Worm (Caenorhabditis elegans) whole organism, L4 larva: ENCODE results near the gene lro-1.

Source experiments
- ama-1 ChIP-seq: fragments of 150-350 bp; optimal IDR thresholded peaks from 2 replicates; lab custom pipeline; 2014; ENCODE audit warnings: inconsistent platforms, mixed read lengths
- egl-27 ChIP-seq: sonication (generic microtip); optimal IDR thresholded peaks from 3 replicates; lab custom pipeline; 2017; ENCODE audit warnings: missing biosample characterization, missing genetic modification reagents, missing genetic modification characterization
- pha-4 ChIP-seq, 2 experiments: fragments of 150-350 bp in 1 of 2; fragments of 200-800 bp in 1 of 2; sonication (Bioruptor generic) in 1 of 2; IDR thresholded peaks in 1 of 2; optimal IDR thresholded peaks in 1 of 2; 2 replicates each; pipeline versions ENCODE4 v1.3.6 to Lab custom; 2014 to 2022; ENCODE audit warnings: missing genetic modification characterization in 2 of 2, missing genetic modification reagents in 2 of 2, missing biosample characterization in 1 of 2, missing compliant biosample characterization in 1 of 2

DNA sequence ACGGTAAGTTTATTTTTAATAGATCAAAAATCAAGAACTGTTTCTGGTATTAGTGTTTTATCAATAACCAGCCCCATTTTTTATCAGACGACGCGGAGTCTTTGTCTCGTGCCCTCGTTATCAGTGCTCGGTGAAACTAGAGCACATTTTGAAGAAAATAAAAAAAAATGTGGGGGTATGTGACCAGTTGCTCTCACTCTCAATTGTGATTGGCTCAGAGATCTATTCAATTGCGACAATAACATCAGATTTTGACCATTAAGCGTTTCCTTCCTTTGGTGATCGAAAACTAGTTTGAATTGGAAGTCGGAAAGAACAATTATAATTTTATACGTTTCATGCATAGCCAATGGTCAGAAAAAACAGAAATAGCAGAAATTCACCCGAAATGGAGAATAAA is 15.5 kb upstream of the lro-1 start:
- no peak for TF ChIP-seq egl-27 (tag; lab: Kevin White, UChicago)
- TF ChIP-seq pha-4 (GFP tag; IDR thresholded peaks at IDR 0.05; lab: Robert Waterston, UW), result no peak
- TF ChIP-seq pha-4 (tag; optimal IDR thresholded peaks at IDR 0.05; lab: Kevin White, UChicago), result no peak
- TF ChIP-seq ama-1, result no peak
